Worm (Caenorhabditis elegans) whole organism, L1 larva: Measurements from ENCODE around the gene elt-1.

Experiments used
- C34B4.2 ChIP-seq: sonication (generic microtip); optimal IDR thresholded peaks from 2 replicates; lab custom pipeline; 2017; ENCODE audit warnings: mild to moderate bottlenecking, missing genetic modification characterization, missing compliant biosample characterization
- ces-1 ChIP-seq: fragments of 150-350 bp; optimal IDR thresholded peaks from 2 replicates; lab custom pipeline; 2014; ENCODE audit warnings: missing biosample characterization, missing genetic modification reagents, missing genetic modification characterization
- fkh-4 ChIP-seq: sonication (generic microtip); optimal IDR thresholded peaks from 2 replicates; lab custom pipeline; 2016; ENCODE audit warnings: missing compliant biosample characterization, missing genetic modification characterization, borderline replicate concordance
- fos-1 ChIP-seq: fragments of 150-350 bp; optimal IDR thresholded peaks from 2 replicates; lab custom pipeline; 2014; ENCODE audit warnings: missing biosample characterization, missing genetic modification characterization
- jun-1 ChIP-seq: fragments of 150-350 bp; optimal IDR thresholded peaks from 2 replicates; lab custom pipeline; 2014; ENCODE audit warnings: missing biosample characterization, missing genetic modification reagents, missing genetic modification characterization
- lin-13 ChIP-seq: fragments of 150-350 bp; optimal IDR thresholded peaks from 2 replicates; lab custom pipeline; 2014; ENCODE audit warnings: missing biosample characterization, missing genetic modification reagents, missing genetic modification characterization
- nhr-12 ChIP-seq: sonication (generic microtip); optimal IDR thresholded peaks from 2 replicates; lab custom pipeline; 2017; ENCODE audit warnings: missing biosample characterization, missing genetic modification characterization
- sox-4 ChIP-seq: sonication (generic microtip); optimal IDR thresholded peaks from 2 replicates; lab custom pipeline; 2016; ENCODE audit warnings: missing genetic modification characterization, missing compliant biosample characterization
- sup-37 ChIP-seq: fragments of 200-800 bp; sonication (Bioruptor generic); optimal IDR thresholded peaks from 2 replicates; lab custom pipeline; 2018; ENCODE audit warnings: mild to moderate bottlenecking, missing genetic modification characterization, missing compliant biosample characterization
- ztf-4 ChIP-seq: fragments of 150-350 bp; optimal IDR thresholded peaks from 2 replicates; lab custom pipeline; 2014; ENCODE audit warnings: missing biosample characterization, missing genetic modification characterization

- TF ChIP-seq ztf-4, result no peak
- no peak for TF ChIP-seq ces-1 (GFP tag; lab: Kevin White, UChicago)
- no peak for TF ChIP-seq fkh-4 (tag; lab: Kevin White, UChicago)
- no peak for TF ChIP-seq sox-4
- no peak for TF ChIP-seq C34B4.2 (tag; lab: Kevin White, UChicago)
- no peak for TF ChIP-seq lin-13 (GFP tag; lab: Kevin White, UChicago)
- TF ChIP-seq jun-1 (tag; lab: Kevin White, UChicago), result no peak
- no peak for TF ChIP-seq sup-37 (GFP tag; lab: Kevin White, UChicago)
- TF ChIP-seq fos-1 (tag; lab: Kevin White, UChicago), result no peak
- TF ChIP-seq nhr-12 (tag; lab: Kevin White, UChicago), result no peak
Observed at ce11 chrIV:9615511-9615910, 716 bp downstream of the elt-1 start.
